Worm (Caenorhabditis elegans): Measurements from ENCODE around the gene znf-622.

Gene znf-622

ce11 chrIII:6415306-6415973, 34.0 kb downstream of the znf-622 start, which contains the start of gene nas-4:
Gene nas-4, minus strand, starts transcription at chrIII:6415656.
- TF ChIP-seq unc-55 (GFP tag; optimal IDR thresholded peaks at IDR 0.05) (no peak), gmeb-2 (tag; optimal IDR thresholded peaks at IDR 0.05) (no peak), K09A11.1 (tag; optimal IDR thresholded peaks at IDR 0.05; ENCODE audit: insufficient read depth) (no peak), dve-1 (tag; optimal IDR thresholded peaks at IDR 0.05) (no peak), hlh-15 (tag; optimal IDR thresholded peaks at IDR 0.05) (no peak), tbx-2 (tag; optimal IDR thresholded peaks at IDR 0.05) (no peak), ceh-48 (tag; optimal IDR thresholded peaks at IDR 0.05) (no peak), nfya-1 (tag; optimal IDR thresholded peaks at IDR 0.05) (no peak), rnt-1 (tag; optimal IDR thresholded peaks at IDR 0.05) (no peak), zip-5 (tag; optimal IDR thresholded peaks at IDR 0.05) (no peak), ceh-45 (GFP tag; IDR thresholded peaks at IDR 0.05) (no peak), K02D7.2 (tag; optimal IDR thresholded peaks at IDR 0.05) (no peak), pqm-1 (tag; optimal IDR thresholded peaks at IDR 0.05) (no peak), ceh-31 (tag; optimal IDR thresholded peaks at IDR 0.05) (no peak)

- no peak for TF ChIP-seq nhr-11 (tag; optimal IDR thresholded peaks at IDR 0.05)
- TF ChIP-seq ceh-34 (tag; optimal IDR thresholded peaks at IDR 0.05) = no peak
- TF ChIP-seq elt-4 (tag; optimal IDR thresholded peaks at IDR 0.05) = no peak
- TF ChIP-seq dmd-4 (tag; optimal IDR thresholded peaks at IDR 0.05; ENCODE audit: borderline replicate concordance) = no peak
- TF ChIP-seq fkh-10 (GFP tag; optimal IDR thresholded peaks at IDR 0.05) = no peak
- no peak for TF ChIP-seq odd-2 (tag; optimal IDR thresholded peaks at IDR 0.05)
- TF ChIP-seq tbx-2 (tag; optimal IDR thresholded peaks at IDR 0.05) = no peak
- TF ChIP-seq tbx-7 (tag; optimal IDR thresholded peaks at IDR 0.05) = no peak
- TF ChIP-seq sox-4 (tag; optimal IDR thresholded peaks at IDR 0.05) = no peak
- no peak for TF ChIP-seq ztf-16 (tag; optimal IDR thresholded peaks at IDR 0.05)
- TF ChIP-seq T23F11.4 (GFP tag; optimal IDR thresholded peaks at IDR 0.05) = no peak
- TF ChIP-seq gmeb-2 (tag; optimal IDR thresholded peaks at IDR 0.05) = no peak
- TF ChIP-seq eyg-1 (tag; optimal IDR thresholded peaks at IDR 0.05) = no peak
- no peak for TF ChIP-seq nfya-1 (tag; optimal IDR thresholded peaks at IDR 0.05)
- no peak for TF ChIP-seq C38D4.7 (GFP tag; optimal IDR thresholded peaks at IDR 0.05)
- TF ChIP-seq nhr-232 (tag; optimal IDR thresholded peaks at IDR 0.05) = no peak
- no peak for TF ChIP-seq ceh-18 (tag; optimal IDR thresholded peaks at IDR 0.05)
- no peak for TF ChIP-seq pat-9 (tag; optimal IDR thresholded peaks at IDR 0.05)
- TF ChIP-seq ceh-9 (tag; optimal IDR thresholded peaks at IDR 0.05) = no peak
Observed at ce11 chrIII:6418254-6418653, 36.8 kb downstream of the znf-622 start.

- TF ChIP-seq ceh-19 (GFP tag; optimal IDR thresholded peaks at IDR 0.05) = no peak
- no peak for TF ChIP-seq hlh-13 (GFP tag; optimal IDR thresholded peaks at IDR 0.05)
- no peak for TF ChIP-seq K02D7.2 (tag; optimal IDR thresholded peaks at IDR 0.05)
- TF ChIP-seq elt-4 (tag; optimal IDR thresholded peaks at IDR 0.05) = no peak
- TF ChIP-seq pros-1 (tag; optimal IDR thresholded peaks at IDR 0.05) = no peak
- TF ChIP-seq eyg-1 (tag; optimal IDR thresholded peaks at IDR 0.05) = no peak
- TF ChIP-seq K09A11.1 (tag; optimal IDR thresholded peaks at IDR 0.05; ENCODE audit: insufficient read depth) = no peak
- TF ChIP-seq ceh-14 (tag; optimal IDR thresholded peaks at IDR 0.05) = no peak
- TF ChIP-seq gmeb-2 (tag; optimal IDR thresholded peaks at IDR 0.05) = no peak
- TF ChIP-seq ceh-30 (tag; optimal IDR thresholded peaks at IDR 0.05) = no peak
- TF ChIP-seq sox-2 (GFP tag; IDR thresholded peaks at IDR 0.05) = no peak
Observed at ce11 chrIII:6419409-6419944, 38.0 kb downstream of the znf-622 start, which contains the start of gene atgl-1. Gene atgl-1, minus strand, starts transcription at chrIII:6419459.

ce11 chrIII:6420201-6420600, 38.8 kb downstream of the znf-622 start:
- TF ChIP-seq F13H6.1 (tag; optimal IDR thresholded peaks at IDR 0.05) (no peak), nhr-232 (tag; optimal IDR thresholded peaks at IDR 0.05) (no peak), Y22D7AL.16 (tag; optimal IDR thresholded peaks at IDR 0.05) (no peak), hlh-13 (GFP tag; optimal IDR thresholded peaks at IDR 0.05) (no peak), sox-2 (GFP tag; IDR thresholded peaks at IDR 0.05) (no peak), unc-3 (GFP tag; conservative IDR thresholded peaks at IDR 0.05) (no peak), unc-3 (tag; optimal IDR thresholded peaks at IDR 0.05) (no peak), ceh-14 (tag; optimal IDR thresholded peaks at IDR 0.05) (no peak), elt-2 (tag; optimal IDR thresholded peaks at IDR 0.05) (no peak), hlh-8 (tag; optimal IDR thresholded peaks at IDR 0.05) (no peak), ceh-34 (tag; optimal IDR thresholded peaks at IDR 0.05) (no peak), elt-4 (tag; optimal IDR thresholded peaks at IDR 0.05) (no peak)

Measured in whole organism, late embryonic.